Fruit fly (Drosophila melanogaster) whole organism, embryonic: Measurements from ENCODE around the gene Argl.

Experiments used
- ATbp ChIP-seq: fragments of 200-800 bp; sonication (Bioruptor generic); optimal IDR thresholded peaks from 2 replicates; lab custom pipeline; 2017; ENCODE audit warnings: missing biosample characterization, mild to moderate bottlenecking, missing genetic modification characterization, missing genetic modification reagents
- Bdp1 ChIP-seq: fragments of 200-800 bp; sonication (Bioruptor generic); optimal IDR thresholded peaks from 3 replicates; lab custom pipeline; 2016; ENCODE audit warnings: missing biosample characterization, missing genetic modification characterization
- Bteb2 ChIP-seq: fragments of 200-800 bp; sonication (Bioruptor generic); optimal IDR thresholded peaks from 2 replicates; lab custom pipeline; 2016; ENCODE audit warnings: missing biosample characterization, missing genetic modification characterization
- CG11504 ChIP-seq: fragments of 200-800 bp; sonication (Bioruptor generic); optimal IDR thresholded peaks from 3 replicates; lab custom pipeline; 2019; ENCODE audit warnings: missing biosample characterization, mild to moderate bottlenecking, missing genetic modification characterization, moderate library complexity
- CG13624 ChIP-seq: fragments of 200-800 bp; sonication (Bioruptor generic); optimal IDR thresholded peaks from 2 replicates; lab custom pipeline; 2016; ENCODE audit warnings: missing biosample characterization, missing genetic modification characterization
- CG14441 ChIP-seq: fragments of 200-800 bp; sonication (Bioruptor generic); IDR thresholded peaks from 2 replicates; pipeline ENCODE4 v1.3.6; 2022; ENCODE audit warnings: missing biosample characterization, missing genetic modification characterization
- CG15269 ChIP-seq: fragments of 200-800 bp; sonication (Bioruptor generic); optimal IDR thresholded peaks from 2 replicates; lab custom pipeline; 2018; ENCODE audit warnings: missing biosample characterization, mild to moderate bottlenecking, missing genetic modification characterization, moderate library complexity
- CG15601 ChIP-seq: fragments of 200-800 bp; sonication (Bioruptor generic); optimal IDR thresholded peaks from 3 replicates; lab custom pipeline; 2019; ENCODE audit warnings: missing biosample characterization, mild to moderate bottlenecking, missing genetic modification characterization, moderate library complexity
- CG2678 ChIP-seq: fragments of 200-800 bp; sonication (Bioruptor generic); optimal IDR thresholded peaks from 3 replicates; lab custom pipeline; 2019; ENCODE audit warnings: missing biosample characterization, mild to moderate bottlenecking, missing genetic modification characterization, moderate library complexity
- CG32767 ChIP-seq: fragments of 200-800 bp; sonication (Bioruptor generic); IDR thresholded peaks from 2 replicates; pipeline ENCODE4 v1.3.6; 2022; ENCODE audit warnings: missing biosample characterization, missing genetic modification characterization
- CG34376 ChIP-seq: fragments of 200-800 bp; sonication (Bioruptor generic); optimal IDR thresholded peaks from 2 replicates; lab custom pipeline; 2018; ENCODE audit warnings: missing biosample characterization, mild to moderate bottlenecking, missing genetic modification characterization
- CG4328 ChIP-seq: fragments of 200-800 bp; sonication (Bioruptor generic); optimal IDR thresholded peaks from 3 replicates; lab custom pipeline; 2017; ENCODE audit warnings: missing biosample characterization, missing genetic modification reagents, missing genetic modification characterization
- CG6791 ChIP-seq: fragments of 200-800 bp; sonication (Bioruptor generic); IDR thresholded peaks from 3 replicates; pipeline ENCODE4 v1.3.6; 2022; ENCODE audit warnings: missing biosample characterization, missing genetic modification characterization; ENCODE audit not compliant: partially characterized antibody
- CG8281 ChIP-seq: fragments of 200-800 bp; sonication (Bioruptor generic); optimal IDR thresholded peaks from 2 replicates; lab custom pipeline; 2018; ENCODE audit warnings: missing biosample characterization, mild to moderate bottlenecking, missing genetic modification characterization, moderate library complexity
- CG9876 ChIP-seq: fragments of 200-800 bp; sonication (Bioruptor generic); optimal IDR thresholded peaks from 2 replicates; lab custom pipeline; 2016; ENCODE audit warnings: missing biosample characterization, missing genetic modification characterization
- Doc3 ChIP-seq: fragments of 200-800 bp; sonication (Bioruptor generic); IDR thresholded peaks from 3 replicates; pipeline ENCODE4 v1.3.6; 2022; ENCODE audit warnings: missing biosample characterization, missing genetic modification characterization; ENCODE audit not compliant: partially characterized antibody
- Dref ChIP-seq: fragments of 200-800 bp; sonication (Bioruptor generic); IDR thresholded peaks from 2 replicates; pipeline ENCODE4 v1.3.6; 2022; ENCODE audit warnings: missing biosample characterization, missing genetic modification characterization
- Eip74EF ChIP-seq, 2 experiments: fragments of 200-800 bp in 1 of 2; fragments of >200 bp in 1 of 2; sonication (Bioruptor generic) in 1 of 2; optimal IDR thresholded peaks; 2 replicates each; lab custom pipeline; 2017 to 2019; ENCODE audit warnings: missing biosample characterization in 2 of 2, missing genetic modification characterization in 2 of 2, mild to moderate bottlenecking in 1 of 2, moderate library complexity in 1 of 2
- Hand ChIP-seq: fragments of 200-800 bp; sonication (Bioruptor generic); optimal IDR thresholded peaks from 2 replicates; lab custom pipeline; 2017; ENCODE audit warnings: mild to moderate bottlenecking, missing biosample characterization, missing genetic modification reagents, missing genetic modification characterization
- HmgD ChIP-seq: fragments of 200-800 bp; sonication (Bioruptor generic); optimal IDR thresholded peaks from 3 replicates; lab custom pipeline; 2016; ENCODE audit warnings: missing biosample characterization, missing genetic modification characterization
- Hsf ChIP-seq: fragments of 200-800 bp; sonication (Bioruptor generic); optimal IDR thresholded peaks from 3 replicates; lab custom pipeline; 2016; ENCODE audit warnings: missing biosample characterization, missing genetic modification characterization
- Kr ChIP-seq: fragments of 200-800 bp; sonication (Bioruptor generic); optimal IDR thresholded peaks from 2 replicates; lab custom pipeline; 2017; ENCODE audit warnings: missing biosample characterization, mild to moderate bottlenecking, missing genetic modification characterization
- NC2α ChIP-seq: fragments of 200-800 bp; sonication (Bioruptor generic); optimal IDR thresholded peaks from 2 replicates; lab custom pipeline; 2016; ENCODE audit warnings: missing biosample characterization, missing genetic modification characterization
- Neu2 ChIP-seq: fragments of 200-800 bp; sonication (Bioruptor generic); optimal IDR thresholded peaks from 3 replicates; lab custom pipeline; 2016; ENCODE audit warnings: missing biosample characterization, missing genetic modification characterization, borderline replicate concordance
- Nf-YA ChIP-seq: fragments of 200-800 bp; sonication (Bioruptor generic); IDR thresholded peaks from 2 replicates; pipeline ENCODE4 v1.3.6; 2022; ENCODE audit warnings: missing biosample characterization, missing genetic modification characterization
- Spps ChIP-seq: fragments of 200-800 bp; sonication (Bioruptor generic); optimal IDR thresholded peaks from 2 replicates; lab custom pipeline; 2018; ENCODE audit warnings: missing biosample characterization, mild to moderate bottlenecking, missing genetic modification characterization
- bbx ChIP-seq: fragments of 200-800 bp; sonication (Bioruptor generic); IDR thresholded peaks from 2 replicates; pipeline ENCODE4 v1.3.6; 2022; ENCODE audit warnings: missing biosample characterization, missing genetic modification characterization; ENCODE audit not compliant: partially characterized antibody
- bowl ChIP-seq: fragments of 200-800 bp; sonication (Bioruptor generic); IDR thresholded peaks from 2 replicates; pipeline ENCODE4 v1.3.6; 2022; ENCODE audit warnings: missing biosample characterization, missing genetic modification characterization
- cas ChIP-seq: fragments of 200-800 bp; sonication (Bioruptor generic); IDR thresholded peaks from 2 replicates; pipeline ENCODE4 v1.3.6; 2022; ENCODE audit warnings: missing biosample characterization, missing genetic modification characterization
- cg ChIP-seq: fragments of 200-800 bp; sonication (Bioruptor generic); optimal IDR thresholded peaks from 3 replicates; lab custom pipeline; 2019; ENCODE audit warnings: missing biosample characterization, mild to moderate bottlenecking, missing genetic modification characterization, moderate library complexity
- ci ChIP-seq: fragments of 200-800 bp; sonication (Bioruptor generic); IDR thresholded peaks from 3 replicates; pipeline ENCODE4 v1.3.6; 2022; ENCODE audit warnings: missing biosample characterization, missing genetic modification characterization
- crc ChIP-seq: fragments of 200-800 bp; sonication (Bioruptor generic); optimal IDR thresholded peaks from 2 replicates; lab custom pipeline; 2016; ENCODE audit warnings: missing biosample characterization, missing genetic modification characterization
- exex ChIP-seq: fragments of 200-800 bp; sonication (Bioruptor generic); optimal IDR thresholded peaks from 4 replicates; lab custom pipeline; 2018; ENCODE audit warnings: missing biosample characterization, mild to moderate bottlenecking, missing genetic modification characterization, moderate library complexity
- grn ChIP-seq: fragments of 200-800 bp; sonication (Bioruptor generic); optimal IDR thresholded peaks from 3 replicates; lab custom pipeline; 2017; ENCODE audit warnings: missing biosample characterization, missing genetic modification characterization
- ind ChIP-seq: fragments of 200-800 bp; sonication (Bioruptor generic); optimal IDR thresholded peaks from 3 replicates; lab custom pipeline; 2016; ENCODE audit warnings: missing biosample characterization, missing genetic modification characterization
- kni ChIP-seq: fragments of 200-800 bp; sonication (Bioruptor generic); optimal IDR thresholded peaks from 3 replicates; lab custom pipeline; 2017; ENCODE audit warnings: mild to moderate bottlenecking, missing biosample characterization, missing genetic modification reagents, missing genetic modification characterization
- nau ChIP-seq: fragments of 200-800 bp; sonication (Bioruptor generic); optimal IDR thresholded peaks from 3 replicates; lab custom pipeline; 2017; ENCODE audit warnings: missing biosample characterization, mild to moderate bottlenecking, missing genetic modification characterization, missing genetic modification reagents
- onecut ChIP-seq: fragments of 200-800 bp; sonication (Bioruptor generic); IDR thresholded peaks from 2 replicates; pipeline ENCODE4 v1.3.6; 2022; ENCODE audit warnings: missing biosample characterization, missing genetic modification characterization
- pb ChIP-seq: fragments of 200-800 bp; sonication (Bioruptor generic); optimal IDR thresholded peaks from 3 replicates; lab custom pipeline; 2016; ENCODE audit warnings: missing biosample characterization, missing genetic modification characterization
- peb ChIP-seq: fragments of 200-800 bp; sonication (Bioruptor generic); IDR thresholded peaks from 2 replicates; pipeline ENCODE4 v1.3.6; 2022; ENCODE audit warnings: missing biosample characterization, missing genetic modification characterization
- phol ChIP-seq: fragments of 200-800 bp; sonication (Bioruptor generic); optimal IDR thresholded peaks from 3 replicates; lab custom pipeline; 2018; ENCODE audit warnings: missing biosample characterization, mild to moderate bottlenecking, missing genetic modification characterization, moderate library complexity
- pita ChIP-seq: fragments of 200-800 bp; sonication (Bioruptor generic); optimal IDR thresholded peaks from 2 replicates; lab custom pipeline; 2017; ENCODE audit warnings: missing biosample characterization, mild to moderate bottlenecking, missing genetic modification characterization
- repo ChIP-seq: fragments of 200-800 bp; sonication (Bioruptor generic); optimal IDR thresholded peaks from 2 replicates; lab custom pipeline; 2016; ENCODE audit warnings: missing biosample characterization, missing genetic modification characterization
- salm ChIP-seq: fragments of 200-800 bp; sonication (Bioruptor generic); optimal IDR thresholded peaks from 2 replicates; lab custom pipeline; 2018; ENCODE audit warnings: missing biosample characterization, mild to moderate bottlenecking, missing genetic modification characterization
- sens-2 ChIP-seq: fragments of 200-800 bp; sonication (Bioruptor generic); IDR thresholded peaks from 2 replicates; pipeline ENCODE4 v1.3.6; 2022; ENCODE audit warnings: missing biosample characterization, missing genetic modification characterization
- sim ChIP-seq: fragments of 200-800 bp; sonication (Bioruptor generic); IDR thresholded peaks from 2 replicates; pipeline ENCODE4 v1.3.6; 2022; ENCODE audit warnings: missing biosample characterization, missing genetic modification characterization
- sug ChIP-seq: fragments of 200-800 bp; optimal IDR thresholded peaks from 2 replicates; lab custom pipeline; 2019; ENCODE audit warnings: missing biosample characterization, mild to moderate bottlenecking, missing genetic modification characterization, moderate library complexity
- tio ChIP-seq: fragments of 200-800 bp; sonication (Bioruptor generic); optimal IDR thresholded peaks from 2 replicates; lab custom pipeline; 2017; ENCODE audit warnings: missing biosample characterization, missing genetic modification characterization, inconsistent platforms
- ttk ChIP-seq: fragments of 200-800 bp; sonication (Bioruptor generic); IDR thresholded peaks from 2 replicates; pipeline ENCODE4 v2.1.2; 2022; ENCODE audit warnings: missing biosample characterization, missing genetic modification characterization
- zfh1 ChIP-seq: fragments of 200-800 bp; sonication (Bioruptor generic); IDR thresholded peaks from 3 replicates; pipeline ENCODE4 v1.3.6; 2022; ENCODE audit warnings: missing biosample characterization, missing genetic modification characterization

Gene Argl

dm6 chr2L:8943110-8943509 lies 1.2 kb upstream of the Argl start, which contains the start of gene CG9515 (continued):
- TF ChIP-seq CG14441 (GFP tag; lab: Robert Waterston, UW), result no peak
- TF ChIP-seq bowl (GFP tag; lab: Robert Waterston, UW), result no peak
- TF ChIP-seq Hsf (GFP tag; lab: Kevin White, UChicago), result no peak
- no peak for TF ChIP-seq sim (GFP tag; lab: Robert Waterston, UW)
- no peak for TF ChIP-seq Eip74EF (GFP tag; optimal IDR thresholded peaks at IDR 0.05; lab: Kevin White, UChicago)
- no peak for TF ChIP-seq Spps
- no peak for TF ChIP-seq crc (GFP tag; lab: Kevin White, UChicago)
- no peak for TF ChIP-seq repo (GFP tag; lab: Kevin White, UChicago)
- TF ChIP-seq ATbp (GFP tag; lab: Kevin White, UChicago), result no peak
- TF ChIP-seq sens-2, result no peak
- TF ChIP-seq Nf-YA (GFP tag; lab: Robert Waterston, UW), result no peak
- TF ChIP-seq NC2α (GFP tag; lab: Kevin White, UChicago), result no peak
- peak; percentile 99 for TF ChIP-seq Dref (GFP tag; lab: Robert Waterston, UW)
- TF ChIP-seq CG6791 (GFP tag; lab: Robert Waterston, UW), result peak; percentile 98
- TF ChIP-seq HmgD (GFP tag; lab: Kevin White, UChicago), result no peak
- TF ChIP-seq phol (tag; lab: Kevin White, UChicago), result peak; percentile 28
- TF ChIP-seq salm (tag; lab: Kevin White, UChicago), result no peak

dm6 chr2L:8940680-8941079 lies 1.2 kb downstream of the Argl start:
- TF ChIP-seq cas, result no peak
- no peak for TF ChIP-seq zfh1 (GFP tag; lab: Robert Waterston, UW)
- peak; percentile 6 for TF ChIP-seq CG2678
- TF ChIP-seq CG34376 (GFP tag; lab: Kevin White, UChicago), result peak; percentile 8
- no peak for TF ChIP-seq CG32767 (GFP tag; lab: Robert Waterston, UW)
- no peak for TF ChIP-seq CG8281 (tag; lab: Kevin White, UChicago)
- TF ChIP-seq Neu2 (GFP tag; lab: Kevin White, UChicago), result no peak
- TF ChIP-seq onecut (GFP tag; lab: Robert Waterston, UW), result no peak
- TF ChIP-seq Kr, result no peak
- TF ChIP-seq bbx (GFP tag; lab: Robert Waterston, UW), result no peak
- no peak for TF ChIP-seq CG4328 (GFP tag; lab: Kevin White, UChicago)
- TF ChIP-seq exex (tag; lab: Kevin White, UChicago), result peak; percentile 90
- TF ChIP-seq Bdp1 (GFP tag; lab: Kevin White, UChicago), result no peak
- no peak for TF ChIP-seq ci (GFP tag; lab: Robert Waterston, UW)
- peak; percentile 77 for TF ChIP-seq sug (tag; lab: Kevin White, UChicago)
- peak; percentile 42 for TF ChIP-seq grn (GFP tag; lab: Kevin White, UChicago)
- TF ChIP-seq CG9876 (GFP tag; lab: Kevin White, UChicago), result no peak
- no peak for TF ChIP-seq Doc3 (GFP tag; lab: Robert Waterston, UW)
- no peak for TF ChIP-seq CG11504 (tag; lab: Kevin White, UChicago)
- no peak for TF ChIP-seq cg (GFP tag; lab: Kevin White, UChicago)
- no peak for TF ChIP-seq peb (GFP tag; lab: Robert Waterston, UW)

- no peak for TF ChIP-seq CG13624 (GFP tag; lab: Kevin White, UChicago)
- TF ChIP-seq Hand (GFP tag; lab: Kevin White, UChicago), result no peak
- TF ChIP-seq CG15269 (tag; lab: Kevin White, UChicago), result peak; percentile 56
- peak; percentile 54 for TF ChIP-seq CG15601
- TF ChIP-seq pb (GFP tag; lab: Kevin White, UChicago), result no peak
- TF ChIP-seq ttk (GFP tag; lab: Robert Waterston, UW), result no peak
- TF ChIP-seq tio (GFP tag; lab: Kevin White, UChicago), result no peak
- no peak for TF ChIP-seq ind (GFP tag; lab: Kevin White, UChicago)
- TF ChIP-seq pita, result no peak
- no peak for TF ChIP-seq Bteb2 (GFP tag; lab: Kevin White, UChicago)
- peak; percentile 32 for TF ChIP-seq nau (GFP tag; lab: Kevin White, UChicago)
- TF ChIP-seq kni (GFP tag; lab: Kevin White, UChicago), result no peak
Measured at dm6 chr2L:8937837-8938413, 4.0 kb downstream of the Argl start.
